Worm (Caenorhabditis elegans) whole organism, L3 larva: ENCODE data around the gene C07D10.5.

Source experiments
- R02D3.7 ChIP-seq: fragments of 150-350 bp; optimal IDR thresholded peaks from 2 replicates; lab custom pipeline; 2014; ENCODE audit warnings: missing biosample characterization, missing genetic modification characterization
- ZK546.5 ChIP-seq: sonication (generic microtip); optimal IDR thresholded peaks from 2 replicates; lab custom pipeline; 2017; ENCODE audit warnings: missing biosample characterization, missing genetic modification characterization
- aly-2 ChIP-seq: fragments of 150-350 bp; optimal IDR thresholded peaks from 2 replicates; lab custom pipeline; 2014; ENCODE audit warnings: missing biosample characterization, missing genetic modification characterization
- ama-1 ChIP-seq: fragments of 150-350 bp; optimal IDR thresholded peaks from 2 replicates; lab custom pipeline; 2018
- ceh-16 ChIP-seq: sonication (generic microtip); optimal IDR thresholded peaks from 2 replicates; lab custom pipeline; 2017; ENCODE audit warnings: missing biosample characterization, missing genetic modification characterization
- ceh-28 ChIP-seq: fragments of 150-350 bp; optimal IDR thresholded peaks from 2 replicates; lab custom pipeline; 2014; ENCODE audit warnings: missing biosample characterization, missing genetic modification reagents, missing genetic modification characterization
- ceh-82 ChIP-seq: fragments of 150-350 bp; optimal IDR thresholded peaks from 2 replicates; lab custom pipeline; 2014; ENCODE audit warnings: missing biosample characterization, missing genetic modification characterization
- ceh-9 ChIP-seq: sonication (generic microtip); optimal IDR thresholded peaks from 2 replicates; lab custom pipeline; 2018; ENCODE audit warnings: missing biosample characterization, missing genetic modification characterization
- daf-12 ChIP-seq: fragments of 150-350 bp; optimal IDR thresholded peaks from 2 replicates; lab custom pipeline; 2014; ENCODE audit warnings: missing biosample characterization, missing genetic modification reagents, missing genetic modification characterization
- egl-27 ChIP-seq: sonication (generic microtip); optimal IDR thresholded peaks from 4 replicates; lab custom pipeline; 2017; ENCODE audit warnings: missing biosample characterization, missing genetic modification reagents, missing genetic modification characterization
- egl-5 ChIP-seq: fragments of 150-350 bp; optimal IDR thresholded peaks from 2 replicates; lab custom pipeline; 2017; ENCODE audit warnings: missing biosample characterization, missing genetic modification reagents, missing genetic modification characterization, inconsistent platforms
- elt-1 ChIP-seq: fragments of 150-350 bp; optimal IDR thresholded peaks from 2 replicates; lab custom pipeline; 2014; ENCODE audit warnings: missing biosample characterization, missing genetic modification characterization
- elt-2 ChIP-seq: sonication (generic microtip); optimal IDR thresholded peaks from 2 replicates; lab custom pipeline; 2016; ENCODE audit warnings: missing genetic modification reagents, mild to moderate bottlenecking, missing genetic modification characterization, missing compliant biosample characterization
- elt-3 ChIP-seq, 3 experiments: fragments of 150-350 bp in 1 of 3; sonication (generic microtip) in 2 of 3; optimal IDR thresholded peaks; 2 replicates in 2 of 3; 4 replicates in 1 of 3; lab custom pipeline; 2014 to 2017; ENCODE audit warnings: missing biosample characterization in 3 of 3, missing genetic modification characterization in 3 of 3
- eor-1 ChIP-seq, 2 experiments: fragments of 150-350 bp; optimal IDR thresholded peaks; 2 replicates each; lab custom pipeline; 2014 to 2018; ENCODE audit warnings: missing biosample characterization in 2 of 2, missing genetic modification characterization in 2 of 2
- fkh-10 ChIP-seq: sonication (generic microtip); optimal IDR thresholded peaks from 2 replicates; lab custom pipeline; 2017; ENCODE audit warnings: missing biosample characterization, missing genetic modification reagents, missing genetic modification characterization
- fkh-2 ChIP-seq: fragments of 150-350 bp; optimal IDR thresholded peaks from 2 replicates; lab custom pipeline; 2014; ENCODE audit warnings: missing biosample characterization, missing genetic modification reagents, missing genetic modification characterization
- fos-1 ChIP-seq: fragments of 150-350 bp; optimal IDR thresholded peaks from 2 replicates; lab custom pipeline; 2014; ENCODE audit warnings: missing biosample characterization, missing genetic modification characterization
- hmg-11 ChIP-seq: sonication (generic microtip); optimal IDR thresholded peaks from 2 replicates; lab custom pipeline; 2016; ENCODE audit warnings: missing genetic modification characterization, missing compliant biosample characterization
- jun-1 ChIP-seq: fragments of 150-350 bp; optimal IDR thresholded peaks from 2 replicates; lab custom pipeline; 2014; ENCODE audit warnings: missing biosample characterization, missing genetic modification reagents, missing genetic modification characterization
- lin-15B ChIP-seq: fragments of 150-350 bp; optimal IDR thresholded peaks from 2 replicates; lab custom pipeline; 2014; ENCODE audit warnings: missing biosample characterization, missing genetic modification characterization
- lin-39 ChIP-seq: fragments of 150-350 bp; optimal IDR thresholded peaks from 2 replicates; lab custom pipeline; 2018; ENCODE audit warnings: missing biosample characterization, missing genetic modification reagents, missing genetic modification characterization
- lsy-12 ChIP-seq: sonication (generic microtip); optimal IDR thresholded peaks from 2 replicates; lab custom pipeline; 2016; ENCODE audit warnings: mild to moderate bottlenecking, missing genetic modification characterization, missing compliant biosample characterization
- mdl-1 ChIP-seq: fragments of 150-350 bp; optimal IDR thresholded peaks from 2 replicates; lab custom pipeline; 2014; ENCODE audit warnings: missing biosample characterization, missing genetic modification characterization
- mml-1 ChIP-seq: fragments of 150-350 bp; sonication (generic microtip); optimal IDR thresholded peaks from 3 replicates; lab custom pipeline; 2014; ENCODE audit warnings: missing biosample characterization, missing genetic modification characterization
- nfya-1 ChIP-seq: sonication (generic microtip); optimal IDR thresholded peaks from 2 replicates; lab custom pipeline; 2017; ENCODE audit warnings: missing genetic modification characterization, mild to moderate bottlenecking, missing compliant biosample characterization, antibody characterized with exemption, moderate library complexity; ENCODE audit not compliant: insufficient read depth
- nhr-11 ChIP-seq: fragments of 150-350 bp; optimal IDR thresholded peaks from 2 replicates; lab custom pipeline; 2014; ENCODE audit warnings: missing biosample characterization, missing genetic modification characterization
- nhr-12 ChIP-seq: fragments of 150-350 bp; optimal IDR thresholded peaks from 2 replicates; lab custom pipeline; 2014; ENCODE audit warnings: missing biosample characterization, missing genetic modification characterization
- nhr-23 ChIP-seq: fragments of 150-350 bp; optimal IDR thresholded peaks from 2 replicates; lab custom pipeline; 2014; ENCODE audit warnings: missing biosample characterization, missing genetic modification reagents, missing genetic modification characterization
- nhr-237 ChIP-seq: fragments of 150-350 bp; optimal IDR thresholded peaks from 2 replicates; lab custom pipeline; 2014; ENCODE audit warnings: missing biosample characterization, missing genetic modification characterization
- nhr-25 ChIP-seq: sonication (generic microtip); optimal IDR thresholded peaks from 2 replicates; lab custom pipeline; 2017; ENCODE audit warnings: missing biosample characterization, missing genetic modification characterization
- nhr-28 ChIP-seq: fragments of 150-350 bp; optimal IDR thresholded peaks from 2 replicates; lab custom pipeline; 2014; ENCODE audit warnings: missing biosample characterization, missing genetic modification characterization
- nhr-43 ChIP-seq: sonication (generic microtip); optimal IDR thresholded peaks from 2 replicates; lab custom pipeline; 2016; ENCODE audit warnings: mild to moderate bottlenecking, missing genetic modification characterization, missing compliant biosample characterization; ENCODE audit not compliant: poor library complexity, severe bottlenecking
- nhr-67 ChIP-seq: fragments of 150-350 bp; optimal IDR thresholded peaks from 2 replicates; lab custom pipeline; 2014; ENCODE audit warnings: missing biosample characterization, missing genetic modification characterization
- nhr-76 ChIP-seq: fragments of 150-350 bp; sonication (generic microtip); optimal IDR thresholded peaks from 5 replicates; lab custom pipeline; 2014; ENCODE audit warnings: missing biosample characterization, missing genetic modification characterization
- nhr-77 ChIP-seq: fragments of 150-350 bp; optimal IDR thresholded peaks from 2 replicates; lab custom pipeline; 2014; ENCODE audit warnings: missing biosample characterization, missing genetic modification characterization
- pha-4 ChIP-seq: fragments of 150-350 bp; optimal IDR thresholded peaks from 2 replicates; lab custom pipeline; 2014; ENCODE audit warnings: missing biosample characterization, missing genetic modification reagents, missing genetic modification characterization
- pqm-1 ChIP-seq: fragments of 150-350 bp; optimal IDR thresholded peaks from 2 replicates; lab custom pipeline; 2017; ENCODE audit warnings: missing biosample characterization, missing genetic modification characterization, inconsistent platforms
- sea-2 ChIP-seq: fragments of 150-350 bp; sonication (generic microtip); optimal IDR thresholded peaks from 4 replicates; lab custom pipeline; 2014; ENCODE audit warnings: missing biosample characterization, missing genetic modification reagents, missing genetic modification characterization
- skn-1 ChIP-seq: fragments of 150-350 bp; optimal IDR thresholded peaks from 2 replicates; lab custom pipeline; 2014; ENCODE audit warnings: missing biosample characterization, missing genetic modification characterization
- snpc-4 ChIP-seq: fragments of 150-350 bp; optimal IDR thresholded peaks from 2 replicates; lab custom pipeline; 2014; ENCODE audit warnings: missing biosample characterization, missing genetic modification characterization
- tbx-2 ChIP-seq: sonication (generic microtip); optimal IDR thresholded peaks from 2 replicates; lab custom pipeline; 2016; ENCODE audit warnings: mild to moderate bottlenecking, missing genetic modification characterization, missing compliant biosample characterization
- unc-39 ChIP-seq: sonication (generic microtip); optimal IDR thresholded peaks from 4 replicates; lab custom pipeline; 2017; ENCODE audit warnings: missing biosample characterization, missing genetic modification characterization
- unc-62 ChIP-seq: fragments of 150-350 bp; sonication (generic microtip); optimal IDR thresholded peaks from 4 replicates; lab custom pipeline; 2014; ENCODE audit warnings: missing biosample characterization, missing genetic modification reagents, missing genetic modification characterization
- zag-1 ChIP-seq: fragments of 150-350 bp; optimal IDR thresholded peaks from 2 replicates; lab custom pipeline; 2014; ENCODE audit warnings: missing biosample characterization, missing genetic modification characterization
- ztf-11 ChIP-seq: fragments of 150-350 bp; optimal IDR thresholded peaks from 2 replicates; lab custom pipeline; 2014; ENCODE audit warnings: missing biosample characterization, missing genetic modification characterization
- ztf-4 ChIP-seq: fragments of 150-350 bp; optimal IDR thresholded peaks from 2 replicates; lab custom pipeline; 2014; ENCODE audit warnings: missing biosample characterization, missing genetic modification characterization

The C07D10.5 gene

DNA sequence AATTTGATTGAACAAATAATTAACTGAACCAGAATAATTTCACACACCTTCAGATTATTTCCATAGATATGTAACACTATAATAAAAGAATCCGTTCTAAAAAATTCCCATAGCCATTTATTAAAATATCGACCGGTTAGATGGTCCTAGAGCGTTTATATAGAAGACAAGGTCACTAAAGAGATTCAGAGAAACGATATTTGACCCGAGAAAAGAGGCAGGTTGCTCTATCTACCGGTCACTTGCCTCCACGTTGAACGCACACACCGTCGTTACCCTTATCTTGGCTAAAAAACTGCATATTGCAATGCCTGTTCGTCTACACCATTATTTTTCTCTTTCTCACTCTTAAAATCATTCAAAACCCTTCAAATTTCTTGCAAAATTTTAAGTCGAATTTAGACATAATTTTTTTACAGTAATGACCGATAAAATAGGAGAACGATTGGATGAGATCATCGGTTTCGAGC, at the start of gene C07D10.5:
TSS of gene C07D10.5 (plus strand) at position 420 of the 470 bp plus-strand sequence.
- TF ChIP-seq tbx-2 (tag; lab: Kevin White, UChicago), result no peak
- no peak for TF ChIP-seq fkh-10 (GFP tag; lab: Kevin White, UChicago)
- TF ChIP-seq fos-1 (tag; lab: Kevin White, UChicago), result no peak
- TF ChIP-seq nhr-12, result no peak
- no peak for TF ChIP-seq ceh-82 (tag; lab: Kevin White, UChicago)
- no peak for TF ChIP-seq ceh-9 (tag; lab: Kevin White, UChicago)
- TF ChIP-seq, all 47 proteins: peak for 0

ce11 chrII:7337469-7337893, 43.9 kb upstream of the C07D10.5 start:
- TF ChIP-seq nhr-12 (no peak), nhr-23 (tag; lab: Kevin White, UChicago) (peak; percentile 92), mml-1 (tag; lab: Kevin White, UChicago) (no peak), ceh-82 (tag; lab: Kevin White, UChicago) (no peak), nhr-28 (no peak), nhr-11 (tag; lab: Kevin White, UChicago) (no peak), sea-2 (GFP tag; lab: Kevin White, UChicago) (no peak), aly-2 (tag; lab: Kevin White, UChicago) (no peak), hmg-11 (tag; lab: Kevin White, UChicago) (peak; percentile 61), unc-62 (GFP tag; lab: Kevin White, UChicago) (no peak), ztf-11 (tag; lab: Kevin White, UChicago) (no peak), pha-4 (tag; lab: Kevin White, UChicago) (peak; percentile 91), egl-5 (tag; lab: Kevin White, UChicago) (no peak), ZK546.5 (no peak), ceh-16 (no peak), fkh-2 (no peak), zag-1 (tag; lab: Kevin White, UChicago) (no peak), nhr-67 (tag; lab: Kevin White, UChicago) (no peak), nfya-1 (tag; lab: Kevin White, UChicago) (peak; percentile 72), tbx-2 (tag; lab: Kevin White, UChicago) (peak; percentile 75), egl-27 (tag; lab: Kevin White, UChicago) (no peak), fkh-10 (GFP tag; lab: Kevin White, UChicago) (no peak), snpc-4 (tag; lab: Kevin White, UChicago) (peak; percentile 37), nhr-77 (tag; lab: Kevin White, UChicago) (no peak), mdl-1 (tag; lab: Kevin White, UChicago) (peak; percentile 63), ztf-4 (tag; lab: Kevin White, UChicago) (peak; percentile 53), nhr-237 (tag; lab: Kevin White, UChicago) (no peak), lsy-12 (peak; percentile 66), nhr-25 (tag; lab: Kevin White, UChicago) (peak; percentile 90), pqm-1 (tag; lab: Kevin White, UChicago) (peak; percentile 95), nhr-76 (tag; lab: Kevin White, UChicago) (no peak), jun-1 (tag; lab: Kevin White, UChicago) (peak; percentile 83), ceh-9 (tag; lab: Kevin White, UChicago) (no peak), ceh-28 (peak; percentile 67), elt-2 (tag; lab: Kevin White, UChicago) (peak; percentile 94), skn-1 (no peak), lin-39 (tag; lab: Kevin White, UChicago) (peak; percentile 67), unc-39 (tag; lab: Kevin White, UChicago) (no peak), fos-1 (tag; lab: Kevin White, UChicago) (no peak), eor-1 (tag; optimal IDR thresholded peaks at IDR 0.05; lab: Kevin White, UChicago) (no peak), elt-3 (tag; optimal IDR thresholded peaks at IDR 0.05; lab: Kevin White, UChicago) (peak in 2 of 3 experiments; percentile 34 to 69), R02D3.7 (tag; lab: Kevin White, UChicago) (peak; percentile 10), lin-15B (peak; percentile 2), nhr-43 (tag; lab: Kevin White, UChicago) (peak; percentile 99), ama-1 (lab: Kevin White, UChicago) (peak; percentile 17), daf-12 (tag; lab: Kevin White, UChicago) (no peak), elt-1 (tag; lab: Kevin White, UChicago) (no peak)
